Fruit fly (Drosophila melanogaster) whole organism, wandering third instar larva: ENCODE results near the gene Bruce.

Experiments used
- Abd-B ChIP-seq: fragments of >200 bp; optimal IDR thresholded peaks from 2 replicates; lab custom pipeline; 2017; ENCODE audit warnings: missing biosample characterization, missing genetic modification characterization
- CG32264 ChIP-seq: fragments of 200-800 bp; sonication (Bioruptor generic); optimal IDR thresholded peaks from 2 replicates; lab custom pipeline; 2016; ENCODE audit warnings: missing biosample characterization, missing genetic modification characterization
- Dfd ChIP-seq: fragments of >200 bp; optimal IDR thresholded peaks from 2 replicates; lab custom pipeline; 2017; ENCODE audit warnings: missing biosample characterization, missing genetic modification characterization
- Dif ChIP-seq: fragments of 200-275, 200-300 bp; sonication (Bioruptor generic); optimal IDR thresholded peaks from 2 replicates; lab custom pipeline; 2018; ENCODE audit warnings: missing biosample characterization, missing genetic modification characterization; ENCODE audit not compliant: partially characterized antibody
- GATAd ChIP-seq: sonication (Bioruptor generic); optimal IDR thresholded peaks from 2 replicates; lab custom pipeline; 2016; ENCODE audit warnings: missing biosample characterization, missing genetic modification characterization
- HLH106 ChIP-seq: fragments of 200-800 bp; optimal IDR thresholded peaks from 3 replicates; lab custom pipeline; 2019; ENCODE audit warnings: missing biosample characterization, mild to moderate bottlenecking, missing genetic modification characterization, moderate library complexity
- Hnf4 ChIP-seq: fragments of 200-800 bp; sonication (Bioruptor generic); optimal IDR thresholded peaks from 2 replicates; lab custom pipeline; 2016; ENCODE audit warnings: missing biosample characterization, mild to moderate bottlenecking, missing genetic modification characterization
- Hr83 ChIP-seq: fragments of 200-300 bp; sonication (Bioruptor generic); optimal IDR thresholded peaks from 2 replicates; lab custom pipeline; 2016; ENCODE audit warnings: missing biosample characterization, mild to moderate bottlenecking, missing genetic modification characterization, moderate library complexity; ENCODE audit not compliant: poor library complexity, severe bottlenecking
- Jra ChIP-seq: sonication (Bioruptor generic); optimal IDR thresholded peaks from 2 replicates; lab custom pipeline; 2016; ENCODE audit warnings: missing biosample characterization, missing genetic modification characterization
- Mio ChIP-seq: sonication (Bioruptor generic); optimal IDR thresholded peaks from 2 replicates; lab custom pipeline; 2016; ENCODE audit warnings: missing biosample characterization, missing genetic modification characterization
- Myc ChIP-seq: fragments of >200 bp; optimal IDR thresholded peaks from 2 replicates; lab custom pipeline; 2017
- N ChIP-seq: fragments of >200 bp; optimal IDR thresholded peaks from 2 replicates; lab custom pipeline; 2018; ENCODE audit warnings: missing biosample characterization, missing external identifiers, missing genetic modification characterization
- OdsH ChIP-seq: fragments of 200-800 bp; sonication (Bioruptor generic); optimal IDR thresholded peaks from 2 replicates; lab custom pipeline; 2016; ENCODE audit warnings: missing biosample characterization, mild to moderate bottlenecking, missing genetic modification characterization
- Rel ChIP-seq, 2 experiments: fragments of 200-800 bp; sonication (Bioruptor generic) in 1 of 2; optimal IDR thresholded peaks; 2 replicates in 1 of 2; 3 replicates in 1 of 2; lab custom pipeline; 2016 to 2019; ENCODE audit warnings: mild to moderate bottlenecking in 2 of 2, missing biosample characterization in 2 of 2, missing genetic modification characterization in 2 of 2, moderate library complexity in 1 of 2
- Sp1 ChIP-seq: fragments of 200-800 bp; sonication (Bioruptor generic); optimal IDR thresholded peaks from 3 replicates; lab custom pipeline; 2019; ENCODE audit warnings: missing biosample characterization, mild to moderate bottlenecking, missing genetic modification characterization, moderate library complexity
- br ChIP-seq: fragments of 200-800 bp; sonication (Bioruptor generic); optimal IDR thresholded peaks from 2 replicates; lab custom pipeline; 2016; ENCODE audit warnings: missing biosample characterization, missing genetic modification characterization
- brk ChIP-seq: fragments of 200-800 bp; sonication (Bioruptor generic); optimal IDR thresholded peaks from 2 replicates; lab custom pipeline; 2016; ENCODE audit warnings: missing biosample characterization, mild to moderate bottlenecking, missing genetic modification characterization
- dl ChIP-seq, 2 experiments: fragments of 175-275, 200-275 bp in 1 of 2; fragments of 200-275 bp in 1 of 2; sonication (Bioruptor generic); optimal IDR thresholded peaks; lab custom pipeline; 2018; ENCODE audit warnings: mild to moderate bottlenecking in 2 of 2, missing biosample characterization in 2 of 2, missing genetic modification characterization in 2 of 2, moderate library complexity in 2 of 2; ENCODE audit not compliant: partially characterized antibody in 2 of 2, insufficient read depth in 1 of 2
- dmrt93B ChIP-seq: fragments of 200-800 bp; sonication (Bioruptor generic); optimal IDR thresholded peaks from 2 replicates; lab custom pipeline; 2018; ENCODE audit warnings: missing biosample characterization, mild to moderate bottlenecking, missing genetic modification characterization
- ey ChIP-seq: fragments of 200-800 bp; sonication (Bioruptor generic); optimal IDR thresholded peaks from 2 replicates; lab custom pipeline; 2016; ENCODE audit warnings: missing biosample characterization, missing genetic modification characterization
- foxo ChIP-seq, 2 experiments: fragments of 200-800 bp; sonication (Bioruptor generic); optimal IDR thresholded peaks; 2 replicates in 1 of 2; 3 replicates in 1 of 2; lab custom pipeline; 2016 to 2017; ENCODE audit warnings: missing biosample characterization in 2 of 2, missing genetic modification characterization in 2 of 2
- fru ChIP-seq: fragments of 200-800 bp; sonication (Bioruptor generic); optimal IDR thresholded peaks from 3 replicates; lab custom pipeline; 2016; ENCODE audit warnings: missing biosample characterization, mild to moderate bottlenecking, missing genetic modification characterization
- h ChIP-seq: fragments of 200-800 bp; sonication (Bioruptor generic); optimal IDR thresholded peaks from 3 replicates; lab custom pipeline; 2016; ENCODE audit warnings: missing biosample characterization, mild to moderate bottlenecking, missing genetic modification characterization
- jim ChIP-seq: fragments of 175-275, 200-325 bp; sonication (Bioruptor generic); optimal IDR thresholded peaks from 2 replicates; lab custom pipeline; 2016; ENCODE audit warnings: missing biosample characterization, mild to moderate bottlenecking, missing genetic modification characterization
- lola ChIP-seq: fragments of >200 bp; optimal IDR thresholded peaks from 2 replicates; lab custom pipeline; 2017; ENCODE audit warnings: missing biosample characterization, missing genetic modification characterization
- pan ChIP-seq: fragments of >200 bp; optimal IDR thresholded peaks from 2 replicates; lab custom pipeline; 2017
- psq ChIP-seq: fragments of 200-800 bp; sonication (Bioruptor generic); optimal IDR thresholded peaks from 3 replicates; lab custom pipeline; 2017; ENCODE audit warnings: missing biosample characterization, mild to moderate bottlenecking, missing genetic modification characterization, moderate library complexity
- rgr ChIP-seq: fragments of 200-800 bp; sonication (Bioruptor generic); optimal IDR thresholded peaks from 3 replicates; lab custom pipeline; 2016; ENCODE audit warnings: missing biosample characterization, mild to moderate bottlenecking, missing genetic modification characterization
- sage ChIP-seq: fragments of 200-800 bp; sonication (Bioruptor generic); optimal IDR thresholded peaks from 2 replicates; lab custom pipeline; 2016; ENCODE audit warnings: missing biosample characterization, mild to moderate bottlenecking, missing genetic modification characterization
- sv ChIP-seq: fragments of 200-800 bp; sonication (Bioruptor generic); optimal IDR thresholded peaks from 3 replicates; lab custom pipeline; 2016; ENCODE audit warnings: missing biosample characterization, missing genetic modification characterization
- tai ChIP-seq: sonication (Bioruptor generic); optimal IDR thresholded peaks from 2 replicates; lab custom pipeline; 2016; ENCODE audit warnings: missing biosample characterization, missing genetic modification characterization
- usp ChIP-seq: fragments of >200 bp; optimal IDR thresholded peaks from 2 replicates; lab custom pipeline; 2017; ENCODE audit warnings: missing biosample characterization, missing genetic modification characterization
- woc ChIP-seq: sonication (Bioruptor generic); optimal IDR thresholded peaks from 2 replicates; lab custom pipeline; 2016; ENCODE audit warnings: missing biosample characterization, mild to moderate bottlenecking, missing genetic modification characterization

The Bruce gene

dm6 chr3R:10370495-10370894, 39.3 kb upstream of the Bruce start:
- TF ChIP-seq Sp1 (GFP tag; lab: Kevin White, UChicago) (no peak), Dif (GFP tag; lab: Kevin White, UChicago) (no peak), dmrt93B (GFP tag; lab: Kevin White, UChicago) (no peak)

- no peak for TF ChIP-seq woc (GFP tag; lab: Kevin White, UChicago)
- no peak for TF ChIP-seq usp
- TF ChIP-seq Dif (GFP tag; lab: Kevin White, UChicago), result no peak
- no peak for TF ChIP-seq Abd-B (GFP tag; lab: Kevin White, UChicago)
- TF ChIP-seq foxo (GFP tag; optimal IDR thresholded peaks at IDR 0.05; lab: Kevin White, UChicago), result no peak
- no peak for TF ChIP-seq dl (GFP tag; optimal IDR thresholded peaks at IDR 0.05; lab: Kevin White, UChicago; ENCODE audit: insufficient read depth in 1 of 2, partially characterized antibody in 2 of 2)
- no peak for TF ChIP-seq rgr
- no peak for TF ChIP-seq fru
- TF ChIP-seq Hnf4 (GFP tag; lab: Kevin White, UChicago), result no peak
- TF ChIP-seq h (GFP tag; lab: Kevin White, UChicago), result no peak
- no peak for TF ChIP-seq HLH106 (tag; lab: Kevin White, UChicago)
- no peak for TF ChIP-seq Dfd
- no peak for TF ChIP-seq lola (GFP tag; lab: Kevin White, UChicago)
- TF ChIP-seq Hr83 (GFP tag; lab: Kevin White, UChicago), result no peak
- no peak for TF ChIP-seq CG32264 (GFP tag; lab: Kevin White, UChicago)
Observed at dm6 chr3R:10369799-10370198, 38.6 kb upstream of the Bruce start.

- TF ChIP-seq psq (GFP tag; lab: Kevin White, UChicago), result no peak
- no peak for TF ChIP-seq Rel (GFP tag; optimal IDR thresholded peaks at IDR 0.05; lab: Kevin White, UChicago)
- TF ChIP-seq Rel (tag; optimal IDR thresholded peaks at IDR 0.05; lab: Kevin White, UChicago), result no peak
- TF ChIP-seq OdsH (GFP tag; lab: Kevin White, UChicago), result no peak
- TF ChIP-seq usp, result no peak
- no peak for TF ChIP-seq Sp1 (GFP tag; lab: Kevin White, UChicago)
- no peak for TF ChIP-seq Myc (lab: Kevin White, UChicago)
- TF ChIP-seq woc (GFP tag; lab: Kevin White, UChicago), result no peak
- TF ChIP-seq dl (GFP tag; optimal IDR thresholded peaks at IDR 0.05; lab: Kevin White, UChicago; ENCODE audit: insufficient read depth in 1 of 2, partially characterized antibody in 2 of 2), result no peak
- TF ChIP-seq h (GFP tag; lab: Kevin White, UChicago), result no peak
- TF ChIP-seq tai (GFP tag; lab: Kevin White, UChicago), result no peak
- no peak for TF ChIP-seq sage
- no peak for TF ChIP-seq CG32264 (GFP tag; lab: Kevin White, UChicago)
- TF ChIP-seq sv, result no peak
- TF ChIP-seq brk (GFP tag; lab: Kevin White, UChicago), result no peak
- no peak for TF ChIP-seq Abd-B (GFP tag; lab: Kevin White, UChicago)
- TF ChIP-seq jim (GFP tag; lab: Kevin White, UChicago), result no peak
- TF ChIP-seq GATAd (GFP tag; lab: Kevin White, UChicago), result no peak
- TF ChIP-seq Hnf4 (GFP tag; lab: Kevin White, UChicago), result no peak
- no peak for TF ChIP-seq Jra
- no peak for TF ChIP-seq ey
Observed at dm6 chr3R:10368251-10368650, 37.1 kb upstream of the Bruce start.

dm6 chr3R:10364287-10364686, 33.1 kb upstream of the Bruce start:
- no peak for TF ChIP-seq tai (GFP tag; lab: Kevin White, UChicago)
- TF ChIP-seq sage, result no peak
- no peak for TF ChIP-seq Dfd
- no peak for TF ChIP-seq Mio (GFP tag; lab: Kevin White, UChicago)
- no peak for TF ChIP-seq ey
- no peak for TF ChIP-seq GATAd (GFP tag; lab: Kevin White, UChicago)
- no peak for TF ChIP-seq Sp1 (GFP tag; lab: Kevin White, UChicago)
- TF ChIP-seq pan, result no peak
- no peak for TF ChIP-seq foxo (GFP tag; optimal IDR thresholded peaks at IDR 0.05; lab: Kevin White, UChicago)
- TF ChIP-seq dl (GFP tag; optimal IDR thresholded peaks at IDR 0.05; lab: Kevin White, UChicago; ENCODE audit: insufficient read depth in 1 of 2, partially characterized antibody in 2 of 2), result no peak
- no peak for TF ChIP-seq br (GFP tag; lab: Kevin White, UChicago)
- no peak for TF ChIP-seq rgr
- TF ChIP-seq Dif (GFP tag; lab: Kevin White, UChicago), result no peak
- no peak for TF ChIP-seq N (GFP tag; lab: Kevin White, UChicago)
- TF ChIP-seq usp, result no peak
- TF ChIP-seq h (GFP tag; lab: Kevin White, UChicago), result no peak
- TF ChIP-seq, all 38 proteins: peak for 0
